Fruit fly (Drosophila melanogaster): ENCODE data around the gene CG33695.

- peak in 1 of 2 experiments; percentile 39 for TF ChIP-seq ss (GFP tag; optimal IDR thresholded peaks at IDR 0.05)
- no peak for TF ChIP-seq Gug (GFP tag; IDR thresholded peaks at IDR 0.05)
- peak; percentile 35 for TF ChIP-seq spab (GFP tag; optimal IDR thresholded peaks at IDR 0.05)
- TF ChIP-seq CG6854 (GFP tag; optimal IDR thresholded peaks at IDR 0.05), result no peak
- no peak for TF ChIP-seq CG1621 (tag; optimal IDR thresholded peaks at IDR 0.05)
- no peak for TF ChIP-seq eg (GFP tag; IDR thresholded peaks at IDR 0.05)
- peak; percentile 69 for TF ChIP-seq CG11902 (GFP tag; optimal IDR thresholded peaks at IDR 0.05)
- TF ChIP-seq Blimp-1 (GFP tag; optimal IDR thresholded peaks at IDR 0.05), result no peak
- TF ChIP-seq CG6808 (GFP tag; optimal IDR thresholded peaks at IDR 0.05), result peak; percentile 25
- no peak for TF ChIP-seq Sox102F (GFP tag; optimal IDR thresholded peaks at IDR 0.05)
Observed at dm6 chr2L:11326373-11326772, 48.6 kb downstream of the CG33695 start.

Data from whole organism, prepupa.